Fruit fly (Drosophila melanogaster) ovary, adult (tissue): ENCODE data around the gene TwdlT.

Experiments
- CG17801 ChIP-seq: fragments of 200-800 bp; optimal IDR thresholded peaks from 2 replicates; lab custom pipeline; 2019; ENCODE audit warnings: missing biosample characterization, mild to moderate bottlenecking, missing genetic modification characterization, moderate library complexity; ENCODE audit not compliant: partially characterized antibody

The TwdlT gene

DNA sequence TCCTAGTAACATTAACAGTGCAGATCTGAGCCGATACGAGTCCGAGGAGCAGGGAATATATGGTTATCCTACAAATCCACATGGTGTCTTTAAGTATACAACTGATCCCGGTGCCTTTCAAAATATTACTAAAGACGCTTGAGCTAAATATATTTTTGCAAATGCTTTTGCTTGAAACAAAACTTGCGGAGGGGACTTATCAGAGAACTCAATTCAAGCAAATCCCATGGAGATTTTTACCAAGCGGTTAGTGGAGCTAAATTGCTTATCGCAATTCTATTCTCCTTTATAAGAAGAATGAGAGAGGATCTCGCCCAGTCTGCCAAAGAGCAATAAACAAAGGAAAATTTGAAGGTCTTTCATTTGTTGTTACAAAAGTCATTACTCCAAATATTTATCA, 50.6 kb downstream of the TwdlT start, which contains the start of gene eater:
Gene eater (minus strand): TSS at position 101 of the 400 bp plus-strand sequence.
- TF ChIP-seq CG17801 (GFP tag; lab: Kevin White, UChicago), result no peak
